Worm (Caenorhabditis elegans) whole organism, young adult: ENCODE results near the gene R07B1.8.

ENCODE experiments used
- F10E7.11 ChIP-seq: sonication (generic microtip); optimal IDR thresholded peaks from 2 replicates; lab custom pipeline; 2017; ENCODE audit warnings: mild to moderate bottlenecking, missing genetic modification characterization, moderate library complexity, missing compliant biosample characterization
- F22D6.2 ChIP-seq: sonication (generic microtip); optimal IDR thresholded peaks from 2 replicates; lab custom pipeline; 2016; ENCODE audit warnings: mild to moderate bottlenecking, missing genetic modification characterization, missing compliant biosample characterization
- F23B12.7 ChIP-seq: sonication (generic microtip); optimal IDR thresholded peaks from 2 replicates; lab custom pipeline; 2017; ENCODE audit warnings: missing genetic modification characterization, mild to moderate bottlenecking, missing compliant biosample characterization, antibody characterized with exemption, moderate library complexity; ENCODE audit not compliant: insufficient read depth
- F33H1.4 ChIP-seq: fragments of 200-800 bp; sonication (Bioruptor generic); IDR thresholded peaks from 2 replicates; pipeline ENCODE4 v1.3.6; 2022; ENCODE audit warnings: missing genetic modification reagents, missing genetic modification characterization, missing compliant biosample characterization
- F57A8.1 ChIP-seq: fragments of 200-800 bp; sonication (Bioruptor generic); optimal IDR thresholded peaks from 2 replicates; lab custom pipeline; 2018; ENCODE audit warnings: mild to moderate bottlenecking, missing genetic modification characterization, moderate library complexity, missing compliant biosample characterization
- T07F8.4 ChIP-seq: sonication (generic microtip); optimal IDR thresholded peaks from 2 replicates; lab custom pipeline; 2016; ENCODE audit warnings: mild to moderate bottlenecking, missing genetic modification characterization, moderate library complexity, missing compliant biosample characterization
- Y53G8AR.9 ChIP-seq: fragments of 200-800 bp; sonication (Bioruptor generic); conservative IDR thresholded peaks from 2 replicates; pipeline ENCODE4 v1.3.6; 2022; ENCODE audit warnings: missing genetic modification reagents, missing genetic modification characterization, missing compliant biosample characterization
- Y67H2A.10 ChIP-seq: fragments of 200-800 bp; sonication (Bioruptor generic); conservative IDR thresholded peaks from 2 replicates; pipeline ENCODE4 v1.3.6; 2022; ENCODE audit warnings: missing genetic modification reagents, missing genetic modification characterization, missing compliant biosample characterization
- Y95B8A.8 ChIP-seq: fragments of 200-800 bp; sonication (Bioruptor generic); IDR thresholded peaks from 2 replicates; pipeline ENCODE4 v1.3.6; 2022; ENCODE audit warnings: missing genetic modification reagents, missing genetic modification characterization, missing compliant biosample characterization
- aptf-2 ChIP-seq: fragments of 200-800 bp; sonication (Bioruptor generic); conservative IDR thresholded peaks from 2 replicates; pipeline ENCODE4 v1.3.6; 2022; ENCODE audit warnings: missing genetic modification reagents, missing genetic modification characterization, missing compliant biosample characterization
- aptf-3 ChIP-seq: fragments of 200-800 bp; sonication (Bioruptor generic); IDR thresholded peaks from 2 replicates; pipeline ENCODE4 v1.3.6; 2022; ENCODE audit warnings: missing genetic modification characterization, missing compliant biosample characterization
- attf-5 ChIP-seq: fragments of 200-800 bp; sonication (Bioruptor generic); optimal IDR thresholded peaks from 2 replicates; lab custom pipeline; 2018; ENCODE audit warnings: mild to moderate bottlenecking, missing genetic modification characterization, missing compliant biosample characterization
- bed-1 ChIP-seq: fragments of 200-800 bp; sonication (Bioruptor generic); IDR thresholded peaks from 2 replicates; pipeline ENCODE4 v1.3.6; 2022; ENCODE audit warnings: missing genetic modification reagents, missing genetic modification characterization, missing compliant biosample characterization
- cebp-2 ChIP-seq: fragments of 200-800 bp; sonication (Bioruptor generic); IDR thresholded peaks from 2 replicates; pipeline ENCODE4 v1.3.6; 2022; ENCODE audit warnings: missing genetic modification characterization, missing compliant biosample characterization
- ceh-100 ChIP-seq: fragments of 200-800 bp; sonication (Bioruptor generic); IDR thresholded peaks from 2 replicates; pipeline ENCODE4 v1.3.6; 2022; ENCODE audit warnings: missing genetic modification reagents, missing genetic modification characterization, missing compliant biosample characterization
- ceh-58 ChIP-seq: fragments of 200-800 bp; sonication (Bioruptor generic); IDR thresholded peaks from 2 replicates; pipeline ENCODE4 v1.3.6; 2022; ENCODE audit warnings: missing genetic modification characterization, missing compliant biosample characterization
- chd-7 ChIP-seq: sonication (generic microtip); optimal IDR thresholded peaks from 2 replicates; lab custom pipeline; 2016; ENCODE audit warnings: mild to moderate bottlenecking, missing genetic modification characterization, moderate library complexity, missing compliant biosample characterization
- dpl-1 ChIP-seq: fragments of 150-350 bp; optimal IDR thresholded peaks from 2 replicates; lab custom pipeline; 2014; ENCODE audit warnings: missing biosample characterization, missing genetic modification reagents, missing genetic modification characterization
- fkh-3 ChIP-seq: sonication (generic microtip); optimal IDR thresholded peaks from 2 replicates; lab custom pipeline; 2016; ENCODE audit warnings: mild to moderate bottlenecking, missing genetic modification characterization, missing compliant biosample characterization
- hlh-26 ChIP-seq: fragments of 200-800 bp; sonication (Bioruptor generic); conservative IDR thresholded peaks from 2 replicates; pipeline ENCODE4 v1.3.6; 2022; ENCODE audit warnings: missing genetic modification reagents, missing genetic modification characterization, missing compliant biosample characterization
- hmg-1.2 ChIP-seq: fragments of 200-800 bp; sonication (Bioruptor generic); IDR thresholded peaks from 2 replicates; pipeline ENCODE4 v1.3.6; 2022; ENCODE audit warnings: missing genetic modification reagents, missing genetic modification characterization, missing compliant biosample characterization
- hrde-1 ChIP-seq: sonication (generic microtip); optimal IDR thresholded peaks from 2 replicates; lab custom pipeline; 2016; ENCODE audit warnings: missing genetic modification characterization, mild to moderate bottlenecking, missing compliant biosample characterization, moderate library complexity, missing genotype, missing genetic modification reagents, borderline replicate concordance
- lir-1 ChIP-seq: fragments of 200-800 bp; sonication (Bioruptor generic); conservative IDR thresholded peaks from 2 replicates; pipeline ENCODE4 v1.3.6; 2022; ENCODE audit warnings: missing genetic modification reagents, missing genetic modification characterization, missing compliant biosample characterization
- madf-3 ChIP-seq: fragments of 200-800 bp; sonication (Bioruptor generic); IDR thresholded peaks from 2 replicates; pipeline ENCODE4 v1.3.6; 2022; ENCODE audit warnings: missing genetic modification reagents, missing genetic modification characterization, missing compliant biosample characterization
- madf-8 ChIP-seq: fragments of 200-800 bp; sonication (Bioruptor generic); conservative IDR thresholded peaks from 2 replicates; pipeline ENCODE4 v1.3.6; 2022; ENCODE audit warnings: missing genetic modification reagents, missing genetic modification characterization, missing compliant biosample characterization
- mel-28 ChIP-seq: sonication (generic microtip); optimal IDR thresholded peaks from 2 replicates; lab custom pipeline; 2016; ENCODE audit warnings: borderline replicate concordance, mild to moderate bottlenecking, missing genetic modification characterization, missing compliant biosample characterization
- mes-4 ChIP-seq: sonication (generic microtip); optimal IDR thresholded peaks from 2 replicates; lab custom pipeline; 2016; ENCODE audit warnings: missing genotype, missing genetic modification characterization, missing compliant biosample characterization
- nfya-2 ChIP-seq: fragments of 200-800 bp; sonication (Bioruptor generic); IDR thresholded peaks from 2 replicates; pipeline ENCODE4 v1.3.6; 2022; ENCODE audit warnings: missing genetic modification reagents, missing genetic modification characterization, missing compliant biosample characterization
- nfyb-1 ChIP-seq: fragments of 200-800 bp; sonication (Bioruptor generic); IDR thresholded peaks from 2 replicates; pipeline ENCODE4 v1.3.6; 2022; ENCODE audit warnings: missing genetic modification reagents, missing genetic modification characterization, missing compliant biosample characterization
- nhr-120 ChIP-seq: fragments of 200-800 bp; sonication (Bioruptor generic); IDR thresholded peaks from 2 replicates; pipeline ENCODE4 v1.3.6; 2022; ENCODE audit warnings: missing genetic modification characterization, missing compliant biosample characterization
- nhr-80 ChIP-seq: sonication (generic microtip); optimal IDR thresholded peaks from 2 replicates; lab custom pipeline; 2016; ENCODE audit warnings: missing genetic modification characterization, missing compliant biosample characterization
- rcor-1 ChIP-seq: fragments of 200-800 bp; sonication (Bioruptor generic); IDR thresholded peaks from 2 replicates; pipeline ENCODE4 v1.3.6; 2022; ENCODE audit warnings: missing genetic modification reagents, missing genetic modification characterization, missing compliant biosample characterization
- rec-8 ChIP-seq, 2 experiments: sonication (generic microtip); optimal IDR thresholded peaks; 2 replicates each; lab custom pipeline; 2016; ENCODE audit warnings: mild to moderate bottlenecking in 2 of 2, missing genetic modification characterization in 2 of 2, missing genetic modification reagents in 2 of 2, missing genotype in 2 of 2, missing biosample characterization in 1 of 2, missing compliant biosample characterization in 1 of 2, moderate library complexity in 1 of 2
- repo-1 ChIP-seq: sonication (generic microtip); optimal IDR thresholded peaks from 2 replicates; lab custom pipeline; 2017; ENCODE audit warnings: mild to moderate bottlenecking, missing genetic modification characterization, missing compliant biosample characterization
- sea-2 ChIP-seq: fragments of 200-800 bp; sonication (Bioruptor generic); IDR thresholded peaks from 2 replicates; pipeline ENCODE4 v1.3.6; 2022; ENCODE audit warnings: missing genetic modification characterization, missing compliant biosample characterization
- snpc-1.1 ChIP-seq: sonication (generic microtip); optimal IDR thresholded peaks from 2 replicates; lab custom pipeline; 2017; ENCODE audit warnings: missing genetic modification characterization, mild to moderate bottlenecking, missing compliant biosample characterization, antibody characterized with exemption, moderate library complexity, missing genotype, missing genetic modification reagents; ENCODE audit not compliant: insufficient read depth
- ztf-26 ChIP-seq: sonication (generic microtip); optimal IDR thresholded peaks from 2 replicates; lab custom pipeline; 2017; ENCODE audit warnings: missing genetic modification characterization, missing compliant biosample characterization
- ztf-6 ChIP-seq: fragments of 200-800 bp; sonication (Bioruptor generic); IDR thresholded peaks from 2 replicates; pipeline ENCODE4 v1.3.6; 2022; ENCODE audit warnings: missing genetic modification reagents, missing genetic modification characterization, missing compliant biosample characterization

Gene R07B1.8

DNA sequence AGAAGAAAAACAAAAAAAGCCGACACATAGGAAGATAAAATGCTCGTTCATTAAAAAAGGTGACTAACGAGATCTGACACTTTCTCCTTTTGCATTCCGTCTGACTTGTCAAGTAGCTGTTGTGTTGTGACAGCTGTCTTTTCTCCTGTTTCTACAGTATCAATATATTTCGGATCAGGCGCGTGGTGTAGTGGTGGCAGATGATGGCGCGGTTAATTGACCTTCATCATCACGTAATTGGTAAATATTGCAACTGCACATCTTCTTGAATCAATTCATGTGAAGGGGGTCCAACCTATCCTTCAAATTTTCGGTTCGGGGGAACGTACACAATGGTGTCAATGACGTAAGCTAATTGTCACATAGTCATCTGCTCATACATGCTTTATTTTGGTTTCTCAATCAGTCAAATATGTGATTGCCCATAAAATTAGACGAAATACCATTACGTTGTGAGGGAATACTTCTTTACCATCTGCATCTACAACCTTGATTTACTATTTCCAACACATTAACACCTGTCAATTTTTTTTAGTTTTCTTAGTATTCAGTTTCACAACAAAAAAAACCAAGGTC lies 24.2 kb downstream of the R07B1.8 start:
- TF ChIP-seq ztf-26 (tag; lab: Kevin White, UChicago), result no peak

- TF ChIP-seq ceh-100 (GFP tag; lab: Robert Waterston, UW), result no peak
- TF ChIP-seq F22D6.2 (tag; lab: Kevin White, UChicago), result no peak
- no peak for TF ChIP-seq aptf-3 (GFP tag; lab: Robert Waterston, UW)
- no peak for TF ChIP-seq mel-28 (tag; lab: Kevin White, UChicago)
- TF ChIP-seq rcor-1 (GFP tag; lab: Robert Waterston, UW), result no peak
- TF ChIP-seq hrde-1 (tag; lab: Kevin White, UChicago), result no peak
- no peak for TF ChIP-seq nfya-2 (GFP tag; lab: Robert Waterston, UW)
- no peak for TF ChIP-seq mes-4 (tag; lab: Kevin White, UChicago)
- no peak for TF ChIP-seq Y95B8A.8 (GFP tag; lab: Robert Waterston, UW)
- no peak for TF ChIP-seq T07F8.4
- TF ChIP-seq snpc-1.1 (tag; lab: Kevin White, UChicago), result no peak
- TF ChIP-seq repo-1, result no peak
- TF ChIP-seq F23B12.7 (tag; lab: Kevin White, UChicago), result no peak
- no peak for TF ChIP-seq hlh-26 (GFP tag; lab: Robert Waterston, UW)
- TF ChIP-seq ceh-58 (GFP tag; lab: Robert Waterston, UW), result no peak
- no peak for TF ChIP-seq nfyb-1 (GFP tag; lab: Robert Waterston, UW)
- no peak for TF ChIP-seq hmg-1.2 (GFP tag; lab: Robert Waterston, UW)
- TF ChIP-seq F57A8.1, result no peak
- TF ChIP-seq F10E7.11, result no peak
- TF ChIP-seq dpl-1, result no peak
These were observed 25.5 kb downstream of the R07B1.8 start, which contains the start of gene vab-15 for ce11 chrX:9846975-9847374. TSS of gene vab-15 (plus strand) at chrX:9847275.

- TF ChIP-seq aptf-2 (GFP tag; lab: Robert Waterston, UW), result no peak
- no peak for TF ChIP-seq nhr-80 (tag; lab: Kevin White, UChicago)
- TF ChIP-seq fkh-3 (tag; lab: Kevin White, UChicago), result no peak
- no peak for TF ChIP-seq rec-8 (tag; optimal IDR thresholded peaks at IDR 0.05; lab: Kevin White, UChicago)
- no peak for TF ChIP-seq madf-3 (GFP tag; lab: Robert Waterston, UW)
- no peak for TF ChIP-seq nhr-120 (GFP tag; lab: Robert Waterston, UW)
- TF ChIP-seq bed-1 (GFP tag; lab: Robert Waterston, UW), result no peak
- no peak for TF ChIP-seq F33H1.4 (GFP tag; lab: Robert Waterston, UW)
These were observed 26.5 kb downstream of the R07B1.8 start for ce11 chrX:9845916-9846315.

ce11 chrX:9843568-9843967 lies 28.9 kb downstream of the R07B1.8 start:
- TF ChIP-seq lir-1 (GFP tag; lab: Robert Waterston, UW), result no peak
- no peak for TF ChIP-seq chd-7 (tag; lab: Kevin White, UChicago)
- TF ChIP-seq Y53G8AR.9, result no peak
- no peak for TF ChIP-seq Y67H2A.10 (GFP tag; lab: Robert Waterston, UW)
- TF ChIP-seq sea-2 (GFP tag; lab: Robert Waterston, UW), result no peak
- TF ChIP-seq hlh-26 (GFP tag; lab: Robert Waterston, UW), result no peak
- no peak for TF ChIP-seq ztf-6 (GFP tag; lab: Robert Waterston, UW)
- TF ChIP-seq madf-8 (GFP tag; lab: Robert Waterston, UW), result no peak
- no peak for TF ChIP-seq attf-5
- TF ChIP-seq cebp-2 (GFP tag; lab: Robert Waterston, UW), result no peak
